Worm (Caenorhabditis elegans): Measurements from ENCODE around the gene ttc-17.

ce11 chrV:8966086-8966485 is 9.2 kb downstream of the ttc-17 start, which contains the start of gene nhr-219:
- no peak for TF ChIP-seq med-1 (GFP tag; optimal IDR thresholded peaks at IDR 0.05; ENCODE audit: insufficient read depth)
- TF ChIP-seq flt-1 (GFP tag; IDR thresholded peaks at IDR 0.05), result no peak

Measured in whole organism, midembryonic.